Fruit fly (Drosophila melanogaster) whole organism, embryonic: ENCODE measurements around the gene RpS29.

Source experiments
- Bgb ChIP-seq: fragments of 200-800 bp; sonication (Bioruptor generic); IDR thresholded peaks from 2 replicates; pipeline ENCODE4 v1.3.6; 2022; ENCODE audit warnings: missing biosample characterization, missing genetic modification characterization; ENCODE audit not compliant: partially characterized antibody
- CG10267 ChIP-seq: fragments of 200-800 bp; sonication (Bioruptor generic); optimal IDR thresholded peaks from 2 replicates; lab custom pipeline; 2018; ENCODE audit warnings: missing biosample characterization, mild to moderate bottlenecking, missing genetic modification characterization, moderate library complexity
- CG10431 ChIP-seq: fragments of 200-800 bp; sonication (Bioruptor generic); optimal IDR thresholded peaks from 3 replicates; lab custom pipeline; 2018; ENCODE audit warnings: missing biosample characterization, mild to moderate bottlenecking, missing genetic modification characterization
- CG11093 ChIP-seq: fragments of 200-800 bp; sonication (Bioruptor generic); IDR thresholded peaks from 3 replicates; pipeline ENCODE4 v1.3.6; 2022; ENCODE audit warnings: missing biosample characterization, missing genetic modification characterization
- CG11398 ChIP-seq: fragments of 200-800 bp; sonication (Bioruptor generic); optimal IDR thresholded peaks from 2 replicates; lab custom pipeline; 2016; ENCODE audit warnings: missing biosample characterization, missing genetic modification characterization
- CG18476 ChIP-seq: fragments of 200-800 bp; sonication (Bioruptor generic); optimal IDR thresholded peaks from 2 replicates; lab custom pipeline; 2016; ENCODE audit warnings: missing biosample characterization, mild to moderate bottlenecking, missing genetic modification characterization
- CG2199 ChIP-seq: fragments of 200-800 bp; sonication (Bioruptor generic); IDR thresholded peaks from 3 replicates; pipeline ENCODE4 v1.3.6; 2022; ENCODE audit warnings: missing biosample characterization, missing genetic modification characterization
- CG2875 ChIP-seq: fragments of 200-800 bp; sonication (Bioruptor generic); optimal IDR thresholded peaks from 2 replicates; lab custom pipeline; 2017; ENCODE audit warnings: missing biosample characterization, mild to moderate bottlenecking, missing genetic modification characterization, missing genetic modification reagents
- CG34224 ChIP-seq: fragments of 200-800 bp; sonication (Bioruptor generic); IDR thresholded peaks from 3 replicates; pipeline ENCODE4 v1.3.6; 2022; ENCODE audit warnings: missing biosample characterization, missing genetic modification characterization; ENCODE audit not compliant: partially characterized antibody
- CG3838 ChIP-seq: fragments of 200-800 bp; sonication (Bioruptor generic); optimal IDR thresholded peaks from 3 replicates; lab custom pipeline; 2016; ENCODE audit warnings: missing biosample characterization, missing genetic modification characterization
- CG4328 ChIP-seq: fragments of 200-800 bp; sonication (Bioruptor generic); optimal IDR thresholded peaks from 3 replicates; lab custom pipeline; 2017; ENCODE audit warnings: missing biosample characterization, missing genetic modification reagents, missing genetic modification characterization
- CG43689 ChIP-seq: fragments of 200-800 bp; sonication (Bioruptor generic); IDR thresholded peaks from 2 replicates; pipeline ENCODE4 v1.3.6; 2022; ENCODE audit warnings: missing biosample characterization, missing genetic modification characterization
- CG4854 ChIP-seq: fragments of 200-800 bp; sonication (Bioruptor generic); optimal IDR thresholded peaks from 2 replicates; lab custom pipeline; 2016; ENCODE audit warnings: missing biosample characterization, missing genetic modification characterization, inconsistent platforms
- CG6689 ChIP-seq: fragments of 200-800 bp; sonication (Bioruptor generic); IDR thresholded peaks from 2 replicates; pipeline ENCODE4 v1.3.6; 2022; ENCODE audit warnings: missing biosample characterization, missing genetic modification characterization
- CG6791 ChIP-seq: fragments of 200-800 bp; sonication (Bioruptor generic); IDR thresholded peaks from 3 replicates; pipeline ENCODE4 v1.3.6; 2022; ENCODE audit warnings: missing biosample characterization, missing genetic modification characterization; ENCODE audit not compliant: partially characterized antibody
- CG7357 ChIP-seq: fragments of 200-800 bp; sonication (Bioruptor generic); IDR thresholded peaks from 3 replicates; pipeline ENCODE4 v1.3.6; 2022; ENCODE audit warnings: missing biosample characterization, missing genetic modification characterization
- CG7928 ChIP-seq: fragments of 200-800 bp; sonication (Bioruptor generic); optimal IDR thresholded peaks from 2 replicates; lab custom pipeline; 2017; ENCODE audit warnings: missing biosample characterization, mild to moderate bottlenecking, missing genetic modification characterization
- CG7987 ChIP-seq: fragments of 200-800 bp; sonication (Bioruptor generic); optimal IDR thresholded peaks from 2 replicates; lab custom pipeline; 2018; ENCODE audit warnings: missing biosample characterization, mild to moderate bottlenecking, missing genetic modification characterization, moderate library complexity
- CG8478 ChIP-seq: fragments of >200 bp; optimal IDR thresholded peaks from 2 replicates; lab custom pipeline; 2018
- CoRest ChIP-seq: fragments of 200-800 bp; sonication (Bioruptor generic); optimal IDR thresholded peaks from 3 replicates; lab custom pipeline; 2018; ENCODE audit warnings: missing biosample characterization, mild to moderate bottlenecking, missing genetic modification characterization, moderate library complexity
- Doc2 ChIP-seq: fragments of 200-800 bp; sonication (Bioruptor generic); IDR thresholded peaks from 2 replicates; pipeline ENCODE4 v1.3.6; 2022; ENCODE audit warnings: missing biosample characterization, missing genetic modification characterization
- Fer2 ChIP-seq: fragments of 200-800 bp; sonication (Bioruptor generic); optimal IDR thresholded peaks from 2 replicates; lab custom pipeline; 2018; ENCODE audit warnings: missing biosample characterization, mild to moderate bottlenecking, missing genetic modification characterization, moderate library complexity
- Gug ChIP-seq: fragments of 200-800 bp; sonication (Bioruptor generic); IDR thresholded peaks from 4 replicates; pipeline ENCODE4 v1.3.6; 2022; ENCODE audit warnings: missing biosample characterization, missing genetic modification characterization
- Hr3 ChIP-seq: fragments of 200-800 bp; sonication (Bioruptor generic); optimal IDR thresholded peaks from 3 replicates; lab custom pipeline; 2016; ENCODE audit warnings: missing biosample characterization, missing genetic modification characterization
- Med ChIP-seq: fragments of 200-800 bp; sonication (Bioruptor generic); peaks from one replicate; lab custom pipeline; 2016; ENCODE audit warnings: missing biosample characterization, missing genetic modification characterization, mild to moderate bottlenecking, inconsistent platforms, moderate library complexity
- Myb ChIP-seq: fragments of 200-800 bp; sonication (Bioruptor generic); optimal IDR thresholded peaks from 2 replicates; lab custom pipeline; 2016; ENCODE audit warnings: missing biosample characterization, missing genetic modification characterization
- NK7.1 ChIP-seq: fragments of 200-800 bp; sonication (Bioruptor generic); optimal IDR thresholded peaks from 3 replicates; lab custom pipeline; 2016; ENCODE audit warnings: missing biosample characterization, missing genetic modification characterization
- Taf1 ChIP-seq: fragments of 200-800 bp; sonication (Bioruptor generic); IDR thresholded peaks from 2 replicates; pipeline ENCODE4 v1.3.6; 2022; ENCODE audit warnings: missing biosample characterization, missing genetic modification characterization
- Xrp1 ChIP-seq: fragments of 200-800 bp; sonication (Bioruptor generic); IDR thresholded peaks from 2 replicates; pipeline ENCODE4 v1.3.6; 2022; ENCODE audit warnings: missing biosample characterization, missing genetic modification characterization
- cato ChIP-seq: fragments of 200-800 bp; sonication (Bioruptor generic); optimal IDR thresholded peaks from 2 replicates; lab custom pipeline; 2016; ENCODE audit warnings: missing biosample characterization, missing genetic modification characterization, borderline replicate concordance
- caup ChIP-seq: fragments of 200-800 bp; sonication (Bioruptor generic); optimal IDR thresholded peaks from 3 replicates; lab custom pipeline; 2017; ENCODE audit warnings: missing biosample characterization, mild to moderate bottlenecking, missing genetic modification characterization, moderate library complexity; ENCODE audit not compliant: severe bottlenecking
- cg ChIP-seq: fragments of 200-800 bp; sonication (Bioruptor generic); optimal IDR thresholded peaks from 3 replicates; lab custom pipeline; 2019; ENCODE audit warnings: missing biosample characterization, mild to moderate bottlenecking, missing genetic modification characterization, moderate library complexity
- fd3F ChIP-seq: fragments of 200-800 bp; sonication (Bioruptor generic); optimal IDR thresholded peaks from 2 replicates; lab custom pipeline; 2018; ENCODE audit warnings: missing biosample characterization, mild to moderate bottlenecking, missing genetic modification characterization, moderate library complexity
- gsb ChIP-seq: fragments of 200-800 bp; sonication (Bioruptor generic); IDR thresholded peaks from 2 replicates; pipeline ENCODE4 v1.3.6; 2022; ENCODE audit warnings: missing biosample characterization, missing genetic modification characterization
- gt ChIP-seq: fragments of 200-800 bp; sonication (Bioruptor generic); IDR thresholded peaks from 2 replicates; pipeline ENCODE4 v1.3.6; 2022; ENCODE audit warnings: missing biosample characterization, missing genetic modification characterization
- hb ChIP-seq: fragments of 200-800 bp; sonication (Bioruptor generic); IDR thresholded peaks from 3 replicates; pipeline ENCODE4 v1.3.6; 2022; ENCODE audit warnings: missing biosample characterization, missing genetic modification characterization; ENCODE audit not compliant: partially characterized antibody
- insv ChIP-seq, 2 experiments: fragments of 200-800 bp; sonication (Bioruptor generic); optimal IDR thresholded peaks; 3 replicates each; lab custom pipeline; 2016 to 2018; ENCODE audit warnings: missing biosample characterization in 2 of 2, missing genetic modification characterization in 2 of 2
- mld ChIP-seq: fragments of 200-800 bp; sonication (Bioruptor generic); IDR thresholded peaks from 3 replicates; pipeline ENCODE4 v1.3.6; 2022; ENCODE audit warnings: missing biosample characterization, missing genetic modification characterization; ENCODE audit not compliant: partially characterized antibody
- nerfin-2 ChIP-seq: fragments of 200-800 bp; sonication (Bioruptor generic); IDR thresholded peaks from 2 replicates; pipeline ENCODE4 v1.3.6; 2022; ENCODE audit warnings: missing biosample characterization, missing genetic modification characterization; ENCODE audit not compliant: partially characterized antibody
- otp ChIP-seq: fragments of 200-800 bp; sonication (Bioruptor generic); IDR thresholded peaks from 3 replicates; pipeline ENCODE4, ENCODE4 v1.3.6; 2022; ENCODE audit warnings: missing biosample characterization, missing genetic modification characterization
- pum ChIP-seq: fragments of 200-800 bp; sonication (Bioruptor generic); optimal IDR thresholded peaks from 2 replicates; lab custom pipeline; 2016; ENCODE audit warnings: missing biosample characterization, missing genetic modification characterization
- pzg ChIP-seq: fragments of 200-800 bp; sonication (Bioruptor generic); optimal IDR thresholded peaks from 3 replicates; lab custom pipeline; 2018; ENCODE audit warnings: missing biosample characterization, mild to moderate bottlenecking, missing genetic modification characterization, moderate library complexity
- ranshi ChIP-seq: fragments of 200-800 bp; sonication (Bioruptor generic); IDR thresholded peaks from 2 replicates; pipeline ENCODE4 v1.3.6; 2022; ENCODE audit warnings: missing biosample characterization, missing genetic modification characterization
- run ChIP-seq: fragments of 200-800 bp; sonication (Bioruptor generic); optimal IDR thresholded peaks from 3 replicates; lab custom pipeline; 2018; ENCODE audit warnings: missing biosample characterization, mild to moderate bottlenecking, missing genetic modification characterization
- toy ChIP-seq: fragments of 200-800 bp; sonication (Bioruptor generic); IDR thresholded peaks from 2 replicates; pipeline ENCODE4 v1.3.6; 2022; ENCODE audit warnings: missing biosample characterization, missing genetic modification characterization
- tup ChIP-seq: fragments of 200-800 bp; sonication (Bioruptor generic); optimal IDR thresholded peaks from 2 replicates; lab custom pipeline; 2016; ENCODE audit warnings: missing biosample characterization, mild to moderate bottlenecking, missing genetic modification characterization, moderate library complexity
- unc-4 ChIP-seq: fragments of 200-800 bp; sonication (Bioruptor generic); IDR thresholded peaks from 2 replicates; pipeline ENCODE4 v1.3.6; 2022; ENCODE audit warnings: missing biosample characterization, missing genetic modification characterization; ENCODE audit not compliant: partially characterized antibody
- unpg ChIP-seq: fragments of 200-800 bp; sonication (Bioruptor generic); optimal IDR thresholded peaks from 3 replicates; lab custom pipeline; 2018; ENCODE audit warnings: missing biosample characterization, mild to moderate bottlenecking, missing genetic modification characterization, moderate library complexity
- wek ChIP-seq: fragments of 200-800 bp; sonication (Bioruptor generic); optimal IDR thresholded peaks from 3 replicates; lab custom pipeline; 2018; ENCODE audit warnings: missing biosample characterization, mild to moderate bottlenecking, missing genetic modification characterization, moderate library complexity

The RpS29 gene

DNA sequence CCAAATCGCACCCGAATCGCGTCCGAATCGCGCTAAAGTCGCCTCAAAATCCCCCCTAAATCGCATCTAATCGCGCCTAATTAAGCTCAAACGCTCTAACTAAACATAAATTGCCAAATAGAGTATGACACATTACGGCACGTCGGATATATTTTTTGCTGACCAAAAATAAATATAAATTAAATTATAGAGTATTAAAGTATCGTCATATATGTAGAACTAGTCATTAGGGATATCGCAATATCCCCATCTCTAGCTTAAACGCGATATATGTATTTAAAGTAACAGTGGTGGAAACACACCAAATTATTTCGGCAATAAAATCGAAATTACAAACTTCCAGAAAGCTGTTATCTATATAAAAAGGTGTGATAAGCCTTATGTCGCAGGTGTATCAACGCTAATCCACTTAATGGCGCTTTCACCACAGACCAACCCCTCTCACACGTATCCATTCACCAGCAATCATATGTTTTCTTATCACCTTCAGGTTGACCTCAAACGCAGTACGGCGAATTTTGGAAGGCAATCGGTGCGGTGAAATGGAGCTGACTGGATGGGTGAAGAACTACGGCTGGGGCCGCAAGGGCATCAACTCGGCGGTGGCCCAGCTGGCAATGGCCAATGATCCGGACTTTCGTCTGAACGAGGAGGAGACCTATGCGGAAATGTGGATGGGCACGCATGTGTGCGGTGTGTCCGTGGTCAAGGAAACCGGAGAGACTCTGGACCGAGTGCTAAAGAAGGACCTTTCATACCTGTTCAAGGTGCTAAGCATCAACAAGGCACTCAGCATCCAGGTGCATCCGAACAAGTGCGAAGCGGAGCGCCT is 18.3 kb upstream of the RpS29 start, which contains the start of gene Mpi (continued):
- TF ChIP-seq cg (GFP tag; lab: Kevin White, UChicago), result no peak
- TF ChIP-seq NK7.1 (GFP tag; lab: Kevin White, UChicago), result no peak
- peak; percentile 23 for TF ChIP-seq Hr3
- TF ChIP-seq run (tag; lab: Kevin White, UChicago), result no peak
- TF ChIP-seq CG10267, result peak; percentile 48
- TF ChIP-seq Doc2 (GFP tag; lab: Robert Waterston, UW), result no peak
- peak; percentile 54 for TF ChIP-seq pzg (GFP tag; lab: Kevin White, UChicago)
- TF ChIP-seq unc-4 (GFP tag; lab: Robert Waterston, UW), result peak; percentile 63
- no peak for TF ChIP-seq mld (GFP tag; lab: Robert Waterston, UW)
- TF ChIP-seq fd3F (GFP tag; lab: Kevin White, UChicago), result peak; percentile 2
- peak; percentile 42; the same call in 1 of the 3 replicates for TF ChIP-seq CG34224 (GFP tag; lab: Robert Waterston, UW)
- TF ChIP-seq Xrp1 (GFP tag; lab: Robert Waterston, UW), result peak; percentile 49; the same call in 1 of the 2 replicates
- no peak for TF ChIP-seq otp (GFP tag; lab: Robert Waterston, UW)
- no peak for TF ChIP-seq CG4328 (GFP tag; lab: Kevin White, UChicago)
- no peak for TF ChIP-seq Taf1 (GFP tag; lab: Robert Waterston, UW)
- no peak for TF ChIP-seq ranshi (GFP tag; lab: Robert Waterston, UW)
- TF ChIP-seq Fer2 (tag; lab: Kevin White, UChicago), result no peak
- TF ChIP-seq Med (GFP tag; lab: Kevin White, UChicago), result peak; percentile 75
- peak; percentile 12 for TF ChIP-seq wek (GFP tag; lab: Kevin White, UChicago)
- no peak for TF ChIP-seq insv (GFP tag; optimal IDR thresholded peaks at IDR 0.05; lab: Kevin White, UChicago)
- no peak for TF ChIP-seq CG43689 (GFP tag; lab: Robert Waterston, UW)
- no peak for TF ChIP-seq CG7928 (GFP tag; lab: Kevin White, UChicago)
- TF ChIP-seq pum, result no peak
- no peak for TF ChIP-seq CG11093 (GFP tag; lab: Robert Waterston, UW)
- peak; percentile 40 for TF ChIP-seq CoRest (tag; lab: Kevin White, UChicago)
- no peak for TF ChIP-seq CG10431 (GFP tag; lab: Kevin White, UChicago)
- TF ChIP-seq CG7987, result peak; percentile 22
- no peak for TF ChIP-seq Gug (GFP tag; lab: Robert Waterston, UW)
- no peak for TF ChIP-seq CG6791
- no peak for TF ChIP-seq tup (GFP tag; lab: Kevin White, UChicago)
- TF ChIP-seq gt (GFP tag; lab: Robert Waterston, UW), result no peak
- peak; percentile 31; the same call in 1 of the 2 replicates for TF ChIP-seq nerfin-2 (GFP tag; lab: Robert Waterston, UW)
- no peak for TF ChIP-seq unpg (GFP tag; lab: Kevin White, UChicago)
- TF ChIP-seq caup (GFP tag; lab: Kevin White, UChicago), result no peak
- TF ChIP-seq toy (GFP tag; lab: Robert Waterston, UW), result no peak
- no peak for TF ChIP-seq CG6689 (GFP tag; lab: Robert Waterston, UW)
- no peak for TF ChIP-seq CG3838 (GFP tag; lab: Kevin White, UChicago)
- no peak for TF ChIP-seq cato (GFP tag; lab: Kevin White, UChicago)
- no peak for TF ChIP-seq Bgb
- TF ChIP-seq gsb (GFP tag; lab: Robert Waterston, UW), result no peak
- TF ChIP-seq Myb (GFP tag; lab: Kevin White, UChicago), result no peak
- TF ChIP-seq CG8478 (lab: Kevin White, UChicago), result no peak
- TF ChIP-seq CG2875 (GFP tag; lab: Kevin White, UChicago), result peak; percentile 14
- no peak for TF ChIP-seq CG18476 (GFP tag; lab: Kevin White, UChicago)
- no peak for TF ChIP-seq CG4854 (GFP tag; lab: Kevin White, UChicago)
- TF ChIP-seq CG2199 (GFP tag; lab: Robert Waterston, UW), result no peak
- TF ChIP-seq CG7357 (GFP tag; lab: Robert Waterston, UW), result peak; percentile 89
- no peak for TF ChIP-seq CG11398
- no peak for TF ChIP-seq hb (GFP tag; lab: Robert Waterston, UW)
